Fruit fly (Drosophila melanogaster): ENCODE results near the gene Cog4.
A peak's percentile ranks its signal among the peaks of the same experiment; 100 is the strongest.

Gene Cog4

DNA sequence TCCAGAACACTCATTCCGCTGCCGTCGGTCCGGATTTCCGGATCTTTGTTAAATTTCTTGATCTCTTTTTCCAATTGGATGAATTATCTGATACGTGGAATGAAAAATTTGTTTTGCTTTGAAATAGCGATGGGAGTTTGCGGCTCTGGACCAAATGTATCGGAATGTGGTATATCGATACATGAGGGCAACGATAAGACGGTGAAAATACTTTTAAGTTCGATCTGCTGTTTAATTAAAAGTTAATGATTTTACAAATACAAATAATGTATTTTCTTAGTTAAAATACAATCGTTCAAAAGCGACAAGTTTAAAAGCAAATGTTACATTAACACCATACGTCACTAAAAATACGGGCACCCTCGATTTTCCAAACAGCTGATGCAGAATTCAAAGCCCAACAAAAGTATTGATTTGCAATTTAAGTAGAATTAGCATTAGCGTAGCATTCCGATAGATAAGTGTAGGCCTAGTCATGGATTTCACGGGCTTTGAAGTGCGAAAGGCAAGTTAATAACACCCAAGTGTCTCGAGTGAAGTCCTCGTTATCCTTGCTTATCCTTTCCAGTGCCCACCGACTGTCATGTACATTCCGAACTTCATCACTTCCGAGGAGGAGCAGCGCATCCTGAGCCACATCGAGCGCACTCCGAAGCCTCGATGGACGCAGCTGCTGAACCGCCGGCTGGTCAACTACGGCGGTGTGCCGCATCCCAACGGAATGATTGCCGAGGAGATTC is at the start of gene Cog4, which contains the start of gene CG6144 (continued):
- TF ChIP-seq pita (GFP tag; optimal IDR thresholded peaks at IDR 0.05) (no peak), CG30403 (GFP tag; optimal IDR thresholded peaks at IDR 0.05) (peak; percentile 44), dan (GFP tag; IDR thresholded peaks at IDR 0.05) (no peak), CG4617 (GFP tag; optimal IDR thresholded peaks at IDR 0.05; ENCODE audit: borderline replicate concordance) (peak; percentile 55), CG10366 (GFP tag; IDR thresholded peaks at IDR 0.05) (peak; percentile 13; the same call in 1 of the 2 replicates), row (GFP tag; IDR thresholded peaks at IDR 0.05) (peak; percentile 84), CG8765 (GFP tag; IDR thresholded peaks at IDR 0.05) (no peak), CG17186 (GFP tag; optimal IDR thresholded peaks at IDR 0.05) (no peak), CG12104 (GFP tag; optimal IDR thresholded peaks at IDR 0.05) (no peak), ham (GFP tag; IDR thresholded peaks at IDR 0.05) (no peak), CG10147 (GFP tag; optimal IDR thresholded peaks at IDR 0.05) (no peak), sqz (GFP tag; optimal IDR thresholded peaks at IDR 0.05) (no peak), tup (GFP tag; optimal IDR thresholded peaks at IDR 0.05) (no peak), psq (GFP tag; optimal IDR thresholded peaks at IDR 0.05) (no peak), Doc2 (GFP tag; IDR thresholded peaks at IDR 0.05) (no peak), Atf-2 (GFP tag; optimal IDR thresholded peaks at IDR 0.05) (no peak), CG7271 (tag; optimal IDR thresholded peaks at IDR 0.05) (no peak), CG14050 (GFP tag; IDR thresholded peaks at IDR 0.05) (no peak), Dip3 (GFP tag; optimal IDR thresholded peaks at IDR 0.05) (no peak), Six4 (GFP tag; optimal IDR thresholded peaks at IDR 0.05) (no peak), CG10321 (GFP tag; IDR thresholded peaks at IDR 0.05) (no peak), sens (GFP tag) (peak; percentile 76), croc (GFP tag; conservative IDR thresholded peaks at IDR 0.05) (no peak), crol (GFP tag; IDR thresholded peaks at IDR 0.05) (no peak), CG5180 (GFP tag; optimal IDR thresholded peaks at IDR 0.05) (no peak), CG14965 (GFP tag; optimal IDR thresholded peaks at IDR 0.05; ENCODE audit: borderline replicate concordance) (no peak), CG12659 (GFP tag; optimal IDR thresholded peaks at IDR 0.05) (peak; percentile 44), Ptx1 (GFP tag; IDR thresholded peaks at IDR 0.05) (peak; percentile 19; the same call in 1 of the 2 replicates), CG32532 (GFP tag; IDR thresholded peaks at IDR 0.05) (peak; percentile 21; the same call in 1 of the 2 replicates), pb (GFP tag; optimal IDR thresholded peaks at IDR 0.05) (no peak), Rfx (GFP tag; IDR thresholded peaks at IDR 0.05) (0 out of 2 replicates have a peak, but pooled peaks have one; percentile 33), CG2875 (GFP tag; optimal IDR thresholded peaks at IDR 0.05) (no peak), tin (GFP tag; optimal IDR thresholded peaks at IDR 0.05) (peak; percentile 2), CG6683 (GFP tag; optimal IDR thresholded peaks at IDR 0.05) (no peak), NC2β (GFP tag; optimal IDR thresholded peaks at IDR 0.05) (no peak), stc (GFP tag; IDR thresholded peaks at IDR 0.05) (no peak), CG1024 (GFP tag; IDR thresholded peaks at IDR 0.05) (no peak), CG4360 (GFP tag; IDR thresholded peaks at IDR 0.05) (no peak), CG17612 (GFP tag; IDR thresholded peaks at IDR 0.05) (no peak), NfI (GFP tag; optimal IDR thresholded peaks at IDR 0.05) (no peak), zen2 (GFP tag; IDR thresholded peaks at IDR 0.05; ENCODE audit: partially characterized antibody) (peak; percentile 80; the same call in 2 of the 3 replicates), Drgx (GFP tag; IDR thresholded peaks at IDR 0.05) (no peak), prd (optimal IDR thresholded peaks at IDR 0.05) (no peak), prd (GFP tag; IDR thresholded peaks at IDR 0.05) (peak; percentile 48; the same call in 2 of the 3 replicates), dm (GFP tag; optimal IDR thresholded peaks at IDR 0.05) (no peak), Lhr (GFP tag; optimal IDR thresholded peaks at IDR 0.05) (no peak), CG1792 (GFP tag; optimal IDR thresholded peaks at IDR 0.05) (no peak), al (GFP tag; IDR thresholded peaks at IDR 0.05) (0 out of 2 replicates have a peak, but pooled peaks have one; percentile 17), hbn (GFP tag; IDR thresholded peaks at IDR 0.05; ENCODE audit: partially characterized antibody) (peak; percentile 82), kay (GFP tag; optimal IDR thresholded peaks at IDR 0.05) (peak; percentile 30), gcm2 (GFP tag; optimal IDR thresholded peaks at IDR 0.05) (no peak)

All from whole organism, embryonic.